Worm (Caenorhabditis elegans): ENCODE results near the gene fum-1.
"Not testable (repeated sequence)": the region's sequence is repeated elsewhere in the genome, so short reads cannot be mapped to it uniquely, and the experiment has no call there.

fum-1 gene

DNA sequence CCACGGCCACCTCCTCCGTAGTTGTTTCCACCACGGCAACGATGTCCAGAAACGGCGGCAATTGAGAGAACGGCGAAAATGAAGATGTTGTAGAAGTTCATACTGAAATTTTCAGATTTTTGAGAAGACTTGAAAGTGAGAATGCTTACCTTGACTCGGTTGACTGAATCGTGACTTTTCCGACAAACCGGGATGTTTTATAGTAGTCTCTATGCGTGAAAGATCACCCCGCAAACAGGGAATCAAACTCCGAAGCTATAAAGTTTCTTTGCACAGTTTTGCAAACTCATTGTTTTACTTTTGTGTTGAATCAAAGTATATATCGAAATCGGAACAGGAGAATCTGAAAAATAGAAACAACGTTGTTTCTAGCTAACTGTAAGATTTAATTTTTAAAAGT lies 3.1 kb upstream of the fum-1 start, which contains the start of gene fipr-20:
fipr-20 (minus strand) TSS at position 101 of the 400 bp plus-strand sequence.
- no peak for TF ChIP-seq ceh-19 (GFP tag; optimal IDR thresholded peaks at IDR 0.05)
- TF ChIP-seq ceh-24 (tag; optimal IDR thresholded peaks at IDR 0.05) = no peak
- no peak for TF ChIP-seq C08G9.2 (tag; optimal IDR thresholded peaks at IDR 0.05)
- no peak for TF ChIP-seq ceh-18 (tag; optimal IDR thresholded peaks at IDR 0.05)
- TF ChIP-seq fax-1 (tag; optimal IDR thresholded peaks at IDR 0.05) = no peak
- TF ChIP-seq T23F11.4 (GFP tag; optimal IDR thresholded peaks at IDR 0.05) = no peak
- no peak for TF ChIP-seq hlh-15 (tag; optimal IDR thresholded peaks at IDR 0.05)
- TF ChIP-seq elt-4 (tag; optimal IDR thresholded peaks at IDR 0.05) = no peak
- no peak for TF ChIP-seq rnt-1 (tag; optimal IDR thresholded peaks at IDR 0.05)
- TF ChIP-seq che-1 (tag; optimal IDR thresholded peaks at IDR 0.05) = no peak
- no peak for TF ChIP-seq ceh-34 (tag; optimal IDR thresholded peaks at IDR 0.05)
- TF ChIP-seq lim-6 (tag; optimal IDR thresholded peaks at IDR 0.05) = no peak
- no peak for TF ChIP-seq Y22D7AL.16 (tag; optimal IDR thresholded peaks at IDR 0.05)
- TF ChIP-seq tbx-2 (tag; optimal IDR thresholded peaks at IDR 0.05) = no peak
- TF ChIP-seq ceh-6 (GFP tag; optimal IDR thresholded peaks at IDR 0.05) = no peak
- TF ChIP-seq gmeb-2 (tag; optimal IDR thresholded peaks at IDR 0.05) = no peak
- TF ChIP-seq pros-1 (tag; optimal IDR thresholded peaks at IDR 0.05) = no peak

DNA sequence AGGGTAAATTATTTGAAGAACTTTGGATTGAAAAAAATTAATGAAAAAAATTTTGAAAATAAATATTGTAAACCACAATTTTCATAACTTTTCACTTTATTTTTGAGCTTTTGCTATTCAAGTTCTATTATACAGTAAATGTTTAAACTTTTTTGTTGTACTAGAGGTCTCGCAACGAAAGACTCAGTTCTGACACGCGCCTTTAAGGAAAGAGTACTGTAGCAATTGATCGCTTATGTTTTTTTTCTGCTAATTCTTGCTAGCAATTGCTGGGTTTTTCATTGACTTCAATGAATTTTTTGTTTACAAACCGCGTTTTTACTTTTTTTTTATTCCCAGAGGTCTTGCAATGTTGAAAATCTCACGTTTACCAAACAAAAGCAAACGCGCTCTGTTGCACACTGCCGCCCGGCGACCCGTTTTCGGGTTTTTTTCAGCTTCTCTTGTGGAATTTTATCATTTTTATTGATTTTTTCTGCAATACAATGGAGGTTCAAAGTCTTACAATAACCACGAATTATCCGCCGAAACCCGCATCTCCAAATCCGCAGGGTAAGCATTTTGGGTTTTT lies 1.9 kb upstream of the fum-1 start, which contains the start of gene H14A12.3:
H14A12.3 (plus strand) TSS at position 360 of the 571 bp plus-strand sequence.
- TF ChIP-seq zip-5 (tag; optimal IDR thresholded peaks at IDR 0.05) (no peak), sdc-2 (tag; optimal IDR thresholded peaks at IDR 0.05) (no peak), elt-2 (tag; optimal IDR thresholded peaks at IDR 0.05) (no peak), ceh-30 (tag; optimal IDR thresholded peaks at IDR 0.05) (no peak), ceh-9 (tag; optimal IDR thresholded peaks at IDR 0.05) (no peak), ceh-48 (tag; optimal IDR thresholded peaks at IDR 0.05) (no peak), ceh-45 (GFP tag; IDR thresholded peaks at IDR 0.05) (no peak), npax-4 (tag; optimal IDR thresholded peaks at IDR 0.05) (no peak), K02D7.2 (tag; optimal IDR thresholded peaks at IDR 0.05) (no peak), dmd-4 (tag; optimal IDR thresholded peaks at IDR 0.05; ENCODE audit: borderline replicate concordance) (no peak), T23F11.4 (GFP tag; optimal IDR thresholded peaks at IDR 0.05) (no peak), ceh-22 (tag; optimal IDR thresholded peaks at IDR 0.05) (no peak), hlh-13 (GFP tag; optimal IDR thresholded peaks at IDR 0.05) (no peak), rnt-1 (tag; optimal IDR thresholded peaks at IDR 0.05) (no peak), pha-2 (tag; optimal IDR thresholded peaks at IDR 0.05) (no peak), ttx-3 (tag; optimal IDR thresholded peaks at IDR 0.05) (no peak), ceh-19 (GFP tag; optimal IDR thresholded peaks at IDR 0.05) (no peak)

DNA sequence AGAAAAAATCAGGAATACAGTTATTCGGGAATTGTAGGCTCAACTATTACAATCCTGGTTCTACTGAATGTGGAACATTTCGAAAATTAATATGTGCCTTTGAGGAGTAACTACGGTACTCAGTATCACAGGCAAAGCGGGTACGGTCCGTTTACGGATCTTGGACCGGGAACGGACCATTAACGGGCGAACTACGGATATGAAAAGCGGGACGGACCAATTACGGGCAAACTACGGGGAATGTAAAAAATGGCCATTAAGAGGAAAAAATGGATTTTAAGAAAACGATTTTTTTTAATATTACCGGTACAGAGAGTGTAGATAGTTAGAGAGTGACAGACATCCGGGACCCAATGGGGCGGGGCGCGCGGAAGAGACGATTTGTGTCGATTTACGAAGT lies 3.6 kb downstream of the fum-1 start, which contains the start of gene H14A12.5:
H14A12.5 (minus strand) TSS at position 101 of the 400 bp plus-strand sequence.
- not testable (repeated sequence) for TF ChIP-seq F13H6.1, pha-2, elt-2 (tag; optimal IDR thresholded peaks at IDR 0.05)

ce11 chrIII:7478932-7479331 lies 13.5 kb downstream of the fum-1 start:
- TF ChIP-seq sdc-2 (tag; optimal IDR thresholded peaks at IDR 0.05) = no peak
- TF ChIP-seq ceh-45 (GFP tag; IDR thresholded peaks at IDR 0.05) = no peak
- TF ChIP-seq K02D7.2 (tag; optimal IDR thresholded peaks at IDR 0.05) = no peak
- no peak for TF ChIP-seq rnt-1 (tag; optimal IDR thresholded peaks at IDR 0.05)
- no peak for TF ChIP-seq ceh-2 (tag; optimal IDR thresholded peaks at IDR 0.05)
- no peak for TF ChIP-seq npax-4 (tag; optimal IDR thresholded peaks at IDR 0.05)
- no peak for TF ChIP-seq nhr-232 (tag; optimal IDR thresholded peaks at IDR 0.05)
- TF ChIP-seq ttx-3 (tag; optimal IDR thresholded peaks at IDR 0.05) = no peak
- TF ChIP-seq elt-2 (tag; optimal IDR thresholded peaks at IDR 0.05) = no peak
- TF ChIP-seq lim-6 (tag; optimal IDR thresholded peaks at IDR 0.05) = no peak
- no peak for TF ChIP-seq nhr-11 (tag; optimal IDR thresholded peaks at IDR 0.05)
- TF ChIP-seq dve-1 (tag; optimal IDR thresholded peaks at IDR 0.05) = no peak
- TF ChIP-seq gmeb-2 (tag; optimal IDR thresholded peaks at IDR 0.05) = no peak
- TF ChIP-seq dmd-4 (tag; optimal IDR thresholded peaks at IDR 0.05; ENCODE audit: borderline replicate concordance) = no peak
